Fruit fly (Drosophila melanogaster) whole organism: Measurements from ENCODE around the gene kek3.

Source experiments
- CG8478 ChIP-seq: fragments of >200 bp; optimal IDR thresholded peaks from 2 replicates; lab custom pipeline; 2018; ENCODE audit warnings: inconsistent platforms
- Dll ChIP-seq: fragments of >200 bp; optimal IDR thresholded peaks from 2 replicates; lab custom pipeline; 2017
- EcR ChIP-seq, 2 experiments: fragments of >200 bp; optimal IDR thresholded peaks; 2 replicates each; lab custom pipeline; 2017; ENCODE audit warnings: missing biosample characterization in 2 of 2, missing genetic modification characterization in 2 of 2, missing genetic modification reagents in 2 of 2
- pan ChIP-seq: fragments of >200 bp; optimal IDR thresholded peaks from 2 replicates; lab custom pipeline; 2017
- psq ChIP-seq: fragments of >200 bp; optimal IDR thresholded peaks from 2 replicates; lab custom pipeline; 2017
- usp ChIP-seq: fragments of >200 bp; optimal IDR thresholded peaks from 2 replicates; lab custom pipeline; 2017; ENCODE audit warnings: missing biosample characterization, missing genetic modification characterization, mixed read lengths

The kek3 gene

dm6 chr2L:15552480-15552879, at the start of gene kek3:
kek3 (plus strand) TSS chr2L:15552723.
- no peak for TF ChIP-seq usp (GFP tag; lab: Kevin White, UChicago)
- no peak for TF ChIP-seq CG8478
- TF ChIP-seq EcR (GFP tag; optimal IDR thresholded peaks at IDR 0.05; lab: Kevin White, UChicago) = no peak
- no peak for TF ChIP-seq psq (lab: Kevin White, UChicago)
- TF ChIP-seq pan = no peak
- no peak for TF ChIP-seq Dll

- TF ChIP-seq usp (GFP tag; lab: Kevin White, UChicago) = no peak
- no peak for TF ChIP-seq pan
- TF ChIP-seq psq (lab: Kevin White, UChicago) = no peak
- TF ChIP-seq EcR (GFP tag; optimal IDR thresholded peaks at IDR 0.05; lab: Kevin White, UChicago) = no peak
- TF ChIP-seq Dll = no peak
- no peak for TF ChIP-seq CG8478
Measured at dm6 chr2L:15504534-15504933, 48.0 kb upstream of the kek3 start.

dm6 chr2L:15537402-15537801, 15.1 kb upstream of the kek3 start:
- TF ChIP-seq usp (GFP tag; lab: Kevin White, UChicago) (no peak), CG8478 (no peak), EcR (GFP tag; optimal IDR thresholded peaks at IDR 0.05; lab: Kevin White, UChicago) (no peak), psq (lab: Kevin White, UChicago) (no peak), Dll (no peak), pan (no peak)

dm6 chr2L:15547219-15547618, 5.3 kb upstream of the kek3 start, which contains the start of gene Skadu:
Skadu (plus strand) TSS chr2L:15547519.
- TF ChIP-seq Dll (no peak), pan (no peak), psq (lab: Kevin White, UChicago) (no peak), CG8478 (no peak), usp (GFP tag; lab: Kevin White, UChicago) (no peak), EcR (GFP tag; optimal IDR thresholded peaks at IDR 0.05; lab: Kevin White, UChicago) (no peak)

dm6 chr2L:15550072-15550471, 2.5 kb upstream of the kek3 start, which contains the start of gene CG15256:
CG15256 (plus strand) TSS chr2L:15550372.
- TF ChIP-seq psq (lab: Kevin White, UChicago) (no peak), EcR (GFP tag; optimal IDR thresholded peaks at IDR 0.05; lab: Kevin White, UChicago) (no peak), pan (no peak), usp (GFP tag; lab: Kevin White, UChicago) (no peak), Dll (no peak), CG8478 (no peak)

dm6 chr2L:15555770-15556169, 3.2 kb downstream of the kek3 start:
- TF ChIP-seq EcR (GFP tag; optimal IDR thresholded peaks at IDR 0.05; lab: Kevin White, UChicago) (no peak), Dll (no peak), pan (no peak), psq (lab: Kevin White, UChicago) (no peak), usp (GFP tag; lab: Kevin White, UChicago) (no peak), CG8478 (no peak)

- TF ChIP-seq usp (GFP tag; lab: Kevin White, UChicago) = no peak
- TF ChIP-seq CG8478 = no peak
- no peak for TF ChIP-seq Dll
- no peak for TF ChIP-seq psq (lab: Kevin White, UChicago)
- TF ChIP-seq EcR (GFP tag; optimal IDR thresholded peaks at IDR 0.05; lab: Kevin White, UChicago) = no peak
- TF ChIP-seq pan = no peak
Measured at dm6 chr2L:15609139-15609538, 56.6 kb downstream of the kek3 start.

dm6 chr2L:15611669-15612308, 59.3 kb downstream of the kek3 start, which contains the start of gene CG15255:
CG15255 (minus strand) TSS chr2L:15611719.
- TF ChIP-seq EcR (GFP tag; optimal IDR thresholded peaks at IDR 0.05; lab: Kevin White, UChicago) = no peak
- no peak for TF ChIP-seq Dll
- no peak for TF ChIP-seq psq (lab: Kevin White, UChicago)
- TF ChIP-seq pan = no peak
- no peak for TF ChIP-seq CG8478
- no peak for TF ChIP-seq usp (GFP tag; lab: Kevin White, UChicago)

- TF ChIP-seq Dll (no peak), CG8478 (no peak), psq (lab: Kevin White, UChicago) (no peak), usp (GFP tag; lab: Kevin White, UChicago) (no peak), pan (no peak), EcR (GFP tag; optimal IDR thresholded peaks at IDR 0.05; lab: Kevin White, UChicago) (no peak)
Measured at dm6 chr2L:15613285-15613912, 60.9 kb downstream of the kek3 start, which contains the start of gene Semp1. Semp1 (minus strand) TSS chr2L:15613335.

- TF ChIP-seq psq (lab: Kevin White, UChicago) = no peak
Measured at dm6 chr2L:15614728-15615127, 62.2 kb downstream of the kek3 start, which contains the start of gene CG15254. CG15254 (minus strand) TSS chr2L:15614828.

dm6 chr2L:15616251-15616650, 63.7 kb downstream of the kek3 start, which contains the start of gene CG15253:
CG15253 (minus strand) TSS chr2L:15616351.
- no peak for TF ChIP-seq CG8478

- TF ChIP-seq EcR (GFP tag; optimal IDR thresholded peaks at IDR 0.05; lab: Kevin White, UChicago) (no peak), usp (GFP tag; lab: Kevin White, UChicago) (no peak), psq (lab: Kevin White, UChicago) (no peak), pan (no peak), CG8478 (no peak), Dll (no peak)
Measured at dm6 chr2L:15616697-15617096, 64.2 kb downstream of the kek3 start, which contains the start of gene CG11865. CG11865 (plus strand) TSS chr2L:15616997.

dm6 chr2L:15623458-15623857, 70.9 kb downstream of the kek3 start, which contains the start of gene Or35a:
Or35a (minus strand) TSS chr2L:15623558.
- TF ChIP-seq pan (no peak), psq (lab: Kevin White, UChicago) (no peak), EcR (GFP tag; optimal IDR thresholded peaks at IDR 0.05; lab: Kevin White, UChicago) (no peak), Dll (no peak), CG8478 (no peak), usp (GFP tag; lab: Kevin White, UChicago) (no peak)
